Worm (Caenorhabditis elegans): ENCODE data around the gene fat-5.

The fat-5 gene

ce11 chrV:17699097-17699496, 25.7 kb upstream of the fat-5 start, which contains the start of gene Y26G10.4:
Y26G10.4 (minus strand) TSS chrV:17699197.
- TF ChIP-seq sdc-2 (tag; optimal IDR thresholded peaks at IDR 0.05) (no peak), ceh-9 (tag; optimal IDR thresholded peaks at IDR 0.05) (no peak), pat-9 (tag; optimal IDR thresholded peaks at IDR 0.05) (no peak), pag-3 (tag; optimal IDR thresholded peaks at IDR 0.05; ENCODE audit: borderline replicate concordance) (no peak), nhr-232 (tag; optimal IDR thresholded peaks at IDR 0.05) (no peak), ztf-16 (tag; optimal IDR thresholded peaks at IDR 0.05) (no peak), tbx-2 (tag; optimal IDR thresholded peaks at IDR 0.05) (no peak), fkh-10 (GFP tag; optimal IDR thresholded peaks at IDR 0.05) (no peak), tbx-7 (tag; optimal IDR thresholded peaks at IDR 0.05) (no peak)

- TF ChIP-seq fkh-10 (GFP tag; optimal IDR thresholded peaks at IDR 0.05): no peak
- TF ChIP-seq nfya-1 (tag; optimal IDR thresholded peaks at IDR 0.05): no peak
- TF ChIP-seq C38D4.7 (GFP tag; optimal IDR thresholded peaks at IDR 0.05): no peak
- no peak for TF ChIP-seq ceh-45 (GFP tag; IDR thresholded peaks at IDR 0.05)
- TF ChIP-seq sdc-2 (tag; optimal IDR thresholded peaks at IDR 0.05): no peak
- TF ChIP-seq nhr-232 (tag; optimal IDR thresholded peaks at IDR 0.05): no peak
- TF ChIP-seq pat-9 (tag; optimal IDR thresholded peaks at IDR 0.05): no peak
- TF ChIP-seq ceh-30 (tag; optimal IDR thresholded peaks at IDR 0.05): no peak
- TF ChIP-seq pag-3 (tag; optimal IDR thresholded peaks at IDR 0.05; ENCODE audit: borderline replicate concordance): no peak
- no peak for TF ChIP-seq C08G9.2 (tag; optimal IDR thresholded peaks at IDR 0.05)
- TF ChIP-seq pha-4 (tag; optimal IDR thresholded peaks at IDR 0.05): no peak
- TF ChIP-seq lin-11 (tag; optimal IDR thresholded peaks at IDR 0.05): no peak
- TF ChIP-seq ztf-16 (tag; optimal IDR thresholded peaks at IDR 0.05): no peak
- TF ChIP-seq nhr-11 (tag; optimal IDR thresholded peaks at IDR 0.05): no peak
- TF ChIP-seq unc-42 (tag; optimal IDR thresholded peaks at IDR 0.05): no peak
- no peak for TF ChIP-seq mec-3 (tag; optimal IDR thresholded peaks at IDR 0.05; ENCODE audit: borderline replicate concordance)
- no peak for TF ChIP-seq pqm-1 (tag; optimal IDR thresholded peaks at IDR 0.05)
- no peak for TF ChIP-seq F13H6.1 (tag; optimal IDR thresholded peaks at IDR 0.05)
Observed at ce11 chrV:17699659-17700058, 25.1 kb upstream of the fat-5 start, which contains the start of gene Y26G10.6. Y26G10.6 (plus strand) TSS chrV:17699959.

DNA sequence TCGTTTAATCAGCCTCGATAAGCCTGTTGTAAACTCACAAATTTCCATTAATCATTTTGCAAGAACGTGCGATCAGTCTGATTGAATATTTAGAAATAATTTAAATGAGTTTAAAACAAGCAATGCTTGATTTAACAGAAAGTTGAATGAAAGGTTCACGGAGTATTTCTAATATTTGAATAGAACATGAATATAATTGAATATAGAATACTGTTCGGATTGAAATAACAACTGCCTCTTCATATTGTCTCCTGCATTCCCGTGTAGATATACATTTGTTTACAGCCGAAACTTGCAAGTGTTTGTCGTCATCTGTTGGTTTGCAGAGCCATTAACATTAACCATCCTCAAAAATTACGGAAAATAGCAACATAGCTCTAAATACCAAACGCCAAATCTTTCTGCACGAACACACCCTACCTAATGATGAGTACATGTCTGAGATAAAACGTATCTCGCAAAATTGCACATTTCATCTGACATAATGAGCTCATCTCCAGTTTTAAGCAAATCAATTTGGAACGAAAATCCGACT, 24.0 kb upstream of the fat-5 start, which contains the start of the genes Y26G10.5 and srh-32:
Gene Y26G10.5, minus strand, starts transcription at position 101 of the 535 bp plus-strand sequence.
Gene srh-32, plus strand, starts transcription at position 485 of the 535 bp plus-strand sequence.
- TF ChIP-seq F13H6.1 (tag; optimal IDR thresholded peaks at IDR 0.05): no peak
- no peak for TF ChIP-seq ceh-9 (tag; optimal IDR thresholded peaks at IDR 0.05)
- no peak for TF ChIP-seq ceh-2 (tag; optimal IDR thresholded peaks at IDR 0.05)
- no peak for TF ChIP-seq tbx-2 (tag; optimal IDR thresholded peaks at IDR 0.05)
- TF ChIP-seq ceh-31 (tag; optimal IDR thresholded peaks at IDR 0.05): no peak
- no peak for TF ChIP-seq ceh-24 (tag; optimal IDR thresholded peaks at IDR 0.05)
- TF ChIP-seq zip-5 (tag; optimal IDR thresholded peaks at IDR 0.05): no peak
- TF ChIP-seq hlh-30 (tag; optimal IDR thresholded peaks at IDR 0.05; ENCODE audit: insufficient read depth): no peak
- no peak for TF ChIP-seq fkh-10 (GFP tag; optimal IDR thresholded peaks at IDR 0.05)
- no peak for TF ChIP-seq sox-2 (GFP tag; IDR thresholded peaks at IDR 0.05)
- TF ChIP-seq npax-4 (tag; optimal IDR thresholded peaks at IDR 0.05): no peak
- TF ChIP-seq nhr-232 (tag; optimal IDR thresholded peaks at IDR 0.05): no peak
- no peak for TF ChIP-seq ama-1 (optimal IDR thresholded peaks at IDR 0.05)
- no peak for TF ChIP-seq lin-11 (tag; optimal IDR thresholded peaks at IDR 0.05)
- no peak for TF ChIP-seq ets-4 (tag; optimal IDR thresholded peaks at IDR 0.05)

DNA sequence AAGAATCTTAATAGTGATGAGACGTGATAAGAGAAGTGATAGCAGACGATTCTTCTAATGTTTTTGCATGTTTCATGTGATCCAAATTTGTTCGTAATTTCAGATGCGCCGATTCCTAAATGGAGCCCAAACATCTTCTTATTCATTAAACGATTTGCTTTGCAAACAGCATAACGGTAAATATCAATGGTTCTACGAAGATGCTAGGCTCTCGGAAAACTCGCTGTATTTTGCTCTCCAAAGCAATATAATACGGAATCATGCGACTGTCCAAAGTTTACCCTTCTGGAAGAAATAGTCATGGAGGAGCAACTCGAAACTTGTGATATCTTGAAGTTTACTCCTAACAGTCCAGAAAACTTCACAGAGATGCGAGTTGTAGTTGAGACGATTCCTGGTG, 19.0 kb upstream of the fat-5 start, which contains the start of gene W06D12.6:
Gene W06D12.6, plus strand, starts transcription at position 301 of the 400 bp plus-strand sequence.
- TF ChIP-seq ceh-31 (tag; optimal IDR thresholded peaks at IDR 0.05) (no peak), fkh-10 (GFP tag; optimal IDR thresholded peaks at IDR 0.05) (no peak), Y22D7AL.16 (tag; optimal IDR thresholded peaks at IDR 0.05) (no peak), hlh-8 (tag; optimal IDR thresholded peaks at IDR 0.05) (no peak), unc-3 (GFP tag; conservative IDR thresholded peaks at IDR 0.05) (no peak), unc-3 (tag; optimal IDR thresholded peaks at IDR 0.05) (no peak), ceh-30 (tag; optimal IDR thresholded peaks at IDR 0.05) (no peak), elt-2 (tag; optimal IDR thresholded peaks at IDR 0.05) (no peak), K09A11.1 (tag; optimal IDR thresholded peaks at IDR 0.05; ENCODE audit: insufficient read depth) (no peak)

Data from whole organism, late embryonic.